Worm (Caenorhabditis elegans) whole organism, late embryonic: ENCODE results near the gene srd-47.

ENCODE experiments used
- dve-1 ChIP-seq: sonication (generic microtip); optimal IDR thresholded peaks from 2 replicates; lab custom pipeline; 2017; ENCODE audit warnings: antibody characterized with exemption, mild to moderate bottlenecking, missing genetic modification characterization, missing compliant biosample characterization
- pha-4 ChIP-seq: fragments of 150-350 bp; optimal IDR thresholded peaks from 2 replicates; lab custom pipeline; 2018; ENCODE audit warnings: missing biosample characterization, missing genetic modification reagents, missing genetic modification characterization

DNA sequence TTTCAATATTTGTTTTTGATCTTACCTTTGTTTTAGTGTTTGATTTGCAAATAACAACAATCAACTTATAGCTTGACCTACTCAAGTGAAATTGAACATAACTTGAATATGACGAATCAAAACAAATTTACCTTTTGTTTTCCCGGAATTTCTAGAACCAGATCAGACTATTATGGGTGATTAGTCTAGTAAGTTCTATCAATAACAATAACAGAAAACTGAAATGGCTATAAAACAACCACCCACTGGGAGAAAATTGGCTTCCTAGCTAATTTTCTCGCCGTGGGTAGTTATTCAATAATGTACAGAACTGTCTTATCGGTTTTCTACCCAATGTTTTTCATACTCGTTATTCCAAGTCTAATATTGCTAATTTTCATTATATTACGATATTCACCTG lies 4.8 kb upstream of the srd-47 start, which contains the start of gene srd-45:
- no peak for TF ChIP-seq pha-4 (tag; lab: Kevin White, UChicago)
- TF ChIP-seq dve-1 (tag; lab: Kevin White, UChicago) = no peak
